Fruit fly (Drosophila melanogaster): ENCODE data around the gene Peritrophin-15a.

- TF ChIP-seq rgr (GFP tag; optimal IDR thresholded peaks at IDR 0.05), result no peak
- no peak for TF ChIP-seq fru (GFP tag; optimal IDR thresholded peaks at IDR 0.05)
- TF ChIP-seq Hr83 (GFP tag; optimal IDR thresholded peaks at IDR 0.05; ENCODE audit: poor library complexity, severe bottlenecking), result no peak
- TF ChIP-seq Hr78 (GFP tag; optimal IDR thresholded peaks at IDR 0.05), result no peak
- no peak for TF ChIP-seq dmrt93B (GFP tag; optimal IDR thresholded peaks at IDR 0.05)
- no peak for TF ChIP-seq N (GFP tag; optimal IDR thresholded peaks at IDR 0.05)
- TF ChIP-seq pan (optimal IDR thresholded peaks at IDR 0.05), result no peak
- no peak for TF ChIP-seq Mio (GFP tag; optimal IDR thresholded peaks at IDR 0.05)
- TF ChIP-seq dl (GFP tag; optimal IDR thresholded peaks at IDR 0.05; ENCODE audit: insufficient read depth in 1 of 2, partially characterized antibody in 2 of 2), result no peak
- TF ChIP-seq foxo (GFP tag; optimal IDR thresholded peaks at IDR 0.05), result no peak
- TF ChIP-seq lola (GFP tag; optimal IDR thresholded peaks at IDR 0.05), result no peak
Observed at dm6 chr2L:8389231-8389630, 6.7 kb downstream of the Peritrophin-15a start, which contains the start of gene CG42819.

Data from whole organism, wandering third instar larva.